Fruit fly (Drosophila melanogaster): ENCODE data around the gene toc.
A peak's percentile ranks its signal among the peaks of the same experiment; 100 is the strongest.

Gene toc

dm6 chr2L:3172745-3173271, 28.2 kb upstream of the toc start:
- TF ChIP-seq sage (GFP tag; optimal IDR thresholded peaks at IDR 0.05) = peak; percentile 73
- TF ChIP-seq rgr (GFP tag; optimal IDR thresholded peaks at IDR 0.05) = peak; percentile 2
- peak; percentile 45 for TF ChIP-seq h (GFP tag; optimal IDR thresholded peaks at IDR 0.05)
- peak; percentile 53 for TF ChIP-seq Rel (GFP tag; optimal IDR thresholded peaks at IDR 0.05)
- TF ChIP-seq Rel (tag; optimal IDR thresholded peaks at IDR 0.05) = no peak
- no peak for TF ChIP-seq Jra (GFP tag; optimal IDR thresholded peaks at IDR 0.05)
- peak; percentile 33 for TF ChIP-seq OdsH (GFP tag; optimal IDR thresholded peaks at IDR 0.05)
- TF ChIP-seq Mio (GFP tag; optimal IDR thresholded peaks at IDR 0.05) = no peak
- peak; percentile 36 for TF ChIP-seq brk (GFP tag; optimal IDR thresholded peaks at IDR 0.05)
- TF ChIP-seq foxo (GFP tag; optimal IDR thresholded peaks at IDR 0.05) = peak in 1 of 2 experiments; percentile 33
- TF ChIP-seq lola (GFP tag; optimal IDR thresholded peaks at IDR 0.05) = no peak
- peak; percentile 14 for TF ChIP-seq Sp1 (GFP tag; optimal IDR thresholded peaks at IDR 0.05)
- no peak for TF ChIP-seq pan (optimal IDR thresholded peaks at IDR 0.05)
- peak; percentile 23 for TF ChIP-seq fru (GFP tag; optimal IDR thresholded peaks at IDR 0.05)
- TF ChIP-seq Hnf4 (GFP tag; optimal IDR thresholded peaks at IDR 0.05) = peak; percentile 45
- no peak for TF ChIP-seq CG9705 (GFP tag; optimal IDR thresholded peaks at IDR 0.05)
- TF ChIP-seq tai (GFP tag; optimal IDR thresholded peaks at IDR 0.05) = peak; percentile 55
- peak; percentile 30 for TF ChIP-seq br (GFP tag; optimal IDR thresholded peaks at IDR 0.05)

- TF ChIP-seq Rel (GFP tag; optimal IDR thresholded peaks at IDR 0.05) = no peak
- TF ChIP-seq Rel (tag; optimal IDR thresholded peaks at IDR 0.05) = no peak
- TF ChIP-seq GATAd (GFP tag; optimal IDR thresholded peaks at IDR 0.05) = no peak
- no peak for TF ChIP-seq Hr83 (GFP tag; optimal IDR thresholded peaks at IDR 0.05; ENCODE audit: poor library complexity, severe bottlenecking)
- TF ChIP-seq fru (GFP tag; optimal IDR thresholded peaks at IDR 0.05) = no peak
- TF ChIP-seq Hnf4 (GFP tag; optimal IDR thresholded peaks at IDR 0.05) = peak; percentile 31
- TF ChIP-seq Dif (GFP tag; optimal IDR thresholded peaks at IDR 0.05; ENCODE audit: partially characterized antibody) = no peak
- no peak for TF ChIP-seq CG9705 (GFP tag; optimal IDR thresholded peaks at IDR 0.05)
- no peak for TF ChIP-seq HLH106 (tag; optimal IDR thresholded peaks at IDR 0.05)
- no peak for TF ChIP-seq woc (GFP tag; optimal IDR thresholded peaks at IDR 0.05)
- peak; percentile 4 for TF ChIP-seq h (GFP tag; optimal IDR thresholded peaks at IDR 0.05)
- no peak for TF ChIP-seq OdsH (GFP tag; optimal IDR thresholded peaks at IDR 0.05)
- TF ChIP-seq sage (GFP tag; optimal IDR thresholded peaks at IDR 0.05) = peak; percentile 46
- TF ChIP-seq dsf (GFP tag; optimal IDR thresholded peaks at IDR 0.05; ENCODE audit: borderline replicate concordance) = no peak
- no peak for TF ChIP-seq lola (GFP tag; optimal IDR thresholded peaks at IDR 0.05)
- peak; percentile 10 for TF ChIP-seq brk (GFP tag; optimal IDR thresholded peaks at IDR 0.05)
- TF ChIP-seq Mio (GFP tag; optimal IDR thresholded peaks at IDR 0.05) = no peak
- TF ChIP-seq Hr78 (GFP tag; optimal IDR thresholded peaks at IDR 0.05) = no peak
- TF ChIP-seq Jra (GFP tag; optimal IDR thresholded peaks at IDR 0.05) = no peak
- no peak for TF ChIP-seq foxo (GFP tag; optimal IDR thresholded peaks at IDR 0.05)
- TF ChIP-seq usp (GFP tag; optimal IDR thresholded peaks at IDR 0.05) = no peak
- no peak for TF ChIP-seq pan (optimal IDR thresholded peaks at IDR 0.05)
These were observed 26.5 kb upstream of the toc start, which contains the start of gene CG44002 for dm6 chr2L:3170949-3171579. TSS of gene CG44002 (minus strand) at chr2L:3171092.

dm6 chr2L:3166710-3167109, 22.1 kb upstream of the toc start:
- TF ChIP-seq rgr (GFP tag; optimal IDR thresholded peaks at IDR 0.05) (no peak), psq (GFP tag; optimal IDR thresholded peaks at IDR 0.05) (no peak), Jra (GFP tag; optimal IDR thresholded peaks at IDR 0.05) (no peak), HLH106 (tag; optimal IDR thresholded peaks at IDR 0.05) (no peak), dmrt93B (GFP tag; optimal IDR thresholded peaks at IDR 0.05) (no peak), jim (GFP tag; optimal IDR thresholded peaks at IDR 0.05) (no peak), Vsx2 (GFP tag; optimal IDR thresholded peaks at IDR 0.05; ENCODE audit: partially characterized antibody) (no peak), tai (GFP tag; optimal IDR thresholded peaks at IDR 0.05) (no peak)

DNA sequence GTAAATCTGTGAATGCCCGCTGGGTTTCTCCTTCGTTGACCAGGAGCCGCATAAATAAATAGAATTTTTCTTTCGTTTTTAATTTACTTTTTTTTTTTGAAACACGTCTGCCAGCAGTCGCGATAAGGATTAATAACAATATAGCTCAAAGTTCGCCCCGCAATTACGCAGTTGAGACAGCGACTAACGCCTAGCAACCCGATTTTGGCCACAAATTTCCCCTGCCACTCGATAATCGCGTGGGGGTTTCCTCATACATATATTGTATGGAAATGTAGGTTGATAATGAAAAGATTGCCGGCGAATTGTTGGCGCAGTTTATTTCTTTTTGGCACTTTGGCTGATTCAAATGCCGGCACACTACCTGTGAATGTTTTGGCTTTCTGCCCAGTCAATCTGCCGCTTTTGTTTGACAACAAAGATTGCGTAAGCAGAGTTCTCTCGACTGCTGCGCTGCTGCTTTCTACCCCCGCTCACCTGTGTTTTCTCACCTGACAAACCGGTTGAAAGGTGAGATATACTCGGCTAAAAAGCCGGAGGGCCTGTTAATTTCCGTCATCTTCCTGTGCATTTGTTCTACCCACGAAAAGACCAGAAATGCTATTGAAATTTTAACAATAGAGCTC, 20.5 kb upstream of the toc start:
- TF ChIP-seq Hnf4 (GFP tag; optimal IDR thresholded peaks at IDR 0.05) (peak; percentile 34), Hr83 (GFP tag; optimal IDR thresholded peaks at IDR 0.05; ENCODE audit: poor library complexity, severe bottlenecking) (peak; percentile 62), jim (GFP tag; optimal IDR thresholded peaks at IDR 0.05) (no peak), Dif (GFP tag; optimal IDR thresholded peaks at IDR 0.05; ENCODE audit: partially characterized antibody) (peak; percentile 7), Rel (GFP tag; optimal IDR thresholded peaks at IDR 0.05) (no peak), Rel (tag; optimal IDR thresholded peaks at IDR 0.05) (peak; percentile 99), GATAd (GFP tag; optimal IDR thresholded peaks at IDR 0.05) (no peak), dsf (GFP tag; optimal IDR thresholded peaks at IDR 0.05; ENCODE audit: borderline replicate concordance) (no peak), dl (GFP tag; optimal IDR thresholded peaks at IDR 0.05; ENCODE audit: insufficient read depth in 1 of 2, partially characterized antibody in 2 of 2) (no peak), lola (GFP tag; optimal IDR thresholded peaks at IDR 0.05) (no peak)

Measured in whole organism, wandering third instar larva.